Worm (Caenorhabditis elegans) whole organism, young adult: ENCODE data around the gene D1086.12.

Source experiments
- B0261.1 ChIP-seq: sonication (generic microtip); optimal IDR thresholded peaks from 2 replicates; lab custom pipeline; 2016; ENCODE audit warnings: mild to moderate bottlenecking, missing genetic modification characterization, moderate library complexity, missing compliant biosample characterization
- B0336.3 ChIP-seq: fragments of 200-800 bp; sonication (Bioruptor generic); IDR thresholded peaks from 2 replicates; pipeline ENCODE4 v1.3.6; 2022; ENCODE audit warnings: missing genetic modification characterization, missing compliant biosample characterization
- C06A6.2 ChIP-seq: fragments of 200-800 bp; sonication (Bioruptor generic); conservative IDR thresholded peaks from 2 replicates; pipeline ENCODE4 v1.3.6; 2022; ENCODE audit warnings: missing genetic modification characterization, missing compliant biosample characterization
- D2030.7 ChIP-seq: fragments of 200-800 bp; sonication (Bioruptor generic); IDR thresholded peaks from 2 replicates; pipeline ENCODE4 v1.3.6; 2022; ENCODE audit warnings: missing genetic modification reagents, missing genetic modification characterization, missing compliant biosample characterization
- F39B2.1 ChIP-seq: fragments of 200-800 bp; sonication (Bioruptor generic); IDR thresholded peaks from 2 replicates; pipeline ENCODE4 v1.3.6; 2022; ENCODE audit warnings: missing genetic modification reagents, missing genetic modification characterization, missing compliant biosample characterization
- F49E8.2 ChIP-seq: sonication (generic microtip); optimal IDR thresholded peaks from 3 replicates; lab custom pipeline; 2017; ENCODE audit warnings: missing genetic modification characterization, mild to moderate bottlenecking, missing compliant biosample characterization, antibody characterized with exemption, moderate library complexity; ENCODE audit not compliant: insufficient read depth
- Y53F4B.3 ChIP-seq: fragments of 200-800 bp; sonication (Bioruptor generic); IDR thresholded peaks from 2 replicates; pipeline ENCODE4 v1.3.6; 2022; ENCODE audit warnings: missing genetic modification reagents, missing genetic modification characterization, missing compliant biosample characterization
- Y53G8AR.9 ChIP-seq: fragments of 200-800 bp; sonication (Bioruptor generic); conservative IDR thresholded peaks from 2 replicates; pipeline ENCODE4 v1.3.6; 2022; ENCODE audit warnings: missing genetic modification reagents, missing genetic modification characterization, missing compliant biosample characterization
- atf-7 ChIP-seq: sonication (generic microtip); optimal IDR thresholded peaks from 2 replicates; lab custom pipeline; 2017; ENCODE audit warnings: mild to moderate bottlenecking, missing genetic modification characterization, missing compliant biosample characterization
- attf-5 ChIP-seq: fragments of 200-800 bp; sonication (Bioruptor generic); optimal IDR thresholded peaks from 2 replicates; lab custom pipeline; 2018; ENCODE audit warnings: mild to moderate bottlenecking, missing genetic modification characterization, missing compliant biosample characterization
- bed-2 ChIP-seq: fragments of 200-800 bp; sonication (Bioruptor generic); IDR thresholded peaks from 2 replicates; pipeline ENCODE4 v1.3.6; 2022; ENCODE audit warnings: missing genetic modification reagents, missing genetic modification characterization, missing compliant biosample characterization
- ccch-3 ChIP-seq: fragments of 200-800 bp; sonication (Bioruptor generic); optimal IDR thresholded peaks from 2 replicates; lab custom pipeline; 2018; ENCODE audit warnings: mild to moderate bottlenecking, missing genetic modification characterization, missing compliant biosample characterization
- ceh-27 ChIP-seq: fragments of 200-800 bp; sonication (Bioruptor generic); optimal IDR thresholded peaks from 2 replicates; lab custom pipeline; 2018; ENCODE audit warnings: mild to moderate bottlenecking, missing genetic modification characterization, moderate library complexity, missing compliant biosample characterization
- ceh-40 ChIP-seq: fragments of 200-800 bp; sonication (Bioruptor generic); IDR thresholded peaks from 2 replicates; pipeline ENCODE4 v1.3.6; 2022; ENCODE audit warnings: missing genetic modification characterization, missing compliant biosample characterization
- ceh-79 ChIP-seq: sonication (generic microtip); optimal IDR thresholded peaks from 2 replicates; lab custom pipeline; 2017; ENCODE audit warnings: mild to moderate bottlenecking, missing genetic modification characterization, missing compliant biosample characterization
- dpl-1 ChIP-seq: fragments of 150-350 bp; optimal IDR thresholded peaks from 2 replicates; lab custom pipeline; 2014; ENCODE audit warnings: missing biosample characterization, missing genetic modification reagents, missing genetic modification characterization
- egl-18 ChIP-seq: fragments of 200-800 bp; sonication (Bioruptor generic); IDR thresholded peaks from 2 replicates; pipeline ENCODE4 v1.3.6; 2022; ENCODE audit warnings: missing genetic modification reagents, missing genetic modification characterization, missing compliant biosample characterization
- egrh-3 ChIP-seq: fragments of 200-800 bp; sonication (Bioruptor generic); IDR thresholded peaks from 2 replicates; pipeline ENCODE4 v1.3.6; 2022; ENCODE audit warnings: missing genetic modification reagents, missing genetic modification characterization, missing compliant biosample characterization
- ekl-4 ChIP-seq: fragments of 200-800 bp; sonication (Bioruptor generic); IDR thresholded peaks from 2 replicates; pipeline ENCODE4 v1.3.6; 2022; ENCODE audit warnings: missing genetic modification reagents, missing genetic modification characterization, missing compliant biosample characterization
- ets-4 ChIP-seq: fragments of 200-800 bp; sonication (Bioruptor generic); optimal IDR thresholded peaks from 2 replicates; lab custom pipeline; 2018; ENCODE audit warnings: mild to moderate bottlenecking, missing genetic modification characterization, missing compliant biosample characterization
- hmg-20 ChIP-seq: fragments of 200-800 bp; sonication (Bioruptor generic); IDR thresholded peaks from 2 replicates; pipeline ENCODE4 v1.3.6; 2022; ENCODE audit warnings: missing genetic modification reagents, missing genetic modification characterization, missing compliant biosample characterization
- let-526 ChIP-seq: fragments of 200-800 bp; sonication (Bioruptor generic); IDR thresholded peaks from 2 replicates; pipeline ENCODE4 v1.3.6; 2022; ENCODE audit warnings: missing genetic modification reagents, missing genetic modification characterization, missing compliant biosample characterization
- let-607 ChIP-seq, 2 experiments: fragments of 200-800 bp in 1 of 2; sonication (Bioruptor generic) in 1 of 2; sonication (generic microtip) in 1 of 2; optimal IDR thresholded peaks; 2 replicates each; lab custom pipeline; 2016 to 2018; ENCODE audit warnings: mild to moderate bottlenecking in 2 of 2, missing compliant biosample characterization in 2 of 2, missing genetic modification characterization in 2 of 2, moderate library complexity in 2 of 2, missing genotype in 1 of 2
- lin-26 ChIP-seq: fragments of 200-800 bp; sonication (Bioruptor generic); IDR thresholded peaks from 2 replicates; pipeline ENCODE4 v1.3.6; 2022; ENCODE audit warnings: missing genetic modification reagents, missing genetic modification characterization, missing compliant biosample characterization
- lin-35 ChIP-seq, 3 experiments: fragments of 150-350 bp in 2 of 3; sonication (generic microtip) in 1 of 3; optimal IDR thresholded peaks; 2 replicates each; lab custom pipeline; 2014 to 2018; ENCODE audit warnings: missing biosample characterization in 3 of 3, missing genetic modification characterization in 3 of 3, missing genetic modification reagents in 3 of 3
- madf-8 ChIP-seq: fragments of 200-800 bp; sonication (Bioruptor generic); conservative IDR thresholded peaks from 2 replicates; pipeline ENCODE4 v1.3.6; 2022; ENCODE audit warnings: missing genetic modification reagents, missing genetic modification characterization, missing compliant biosample characterization
- mel-28 ChIP-seq: sonication (generic microtip); optimal IDR thresholded peaks from 2 replicates; lab custom pipeline; 2016; ENCODE audit warnings: borderline replicate concordance, mild to moderate bottlenecking, missing genetic modification characterization, missing compliant biosample characterization
- nfya-2 ChIP-seq: fragments of 200-800 bp; sonication (Bioruptor generic); IDR thresholded peaks from 2 replicates; pipeline ENCODE4 v1.3.6; 2022; ENCODE audit warnings: missing genetic modification reagents, missing genetic modification characterization, missing compliant biosample characterization
- nfyb-1 ChIP-seq: fragments of 200-800 bp; sonication (Bioruptor generic); IDR thresholded peaks from 2 replicates; pipeline ENCODE4 v1.3.6; 2022; ENCODE audit warnings: missing genetic modification reagents, missing genetic modification characterization, missing compliant biosample characterization
- nhr-179 ChIP-seq: sonication (generic microtip); optimal IDR thresholded peaks from 2 replicates; lab custom pipeline; 2016; ENCODE audit warnings: mild to moderate bottlenecking, missing genetic modification characterization, missing compliant biosample characterization
- nhr-80 ChIP-seq: sonication (generic microtip); optimal IDR thresholded peaks from 2 replicates; lab custom pipeline; 2016; ENCODE audit warnings: missing genetic modification characterization, missing compliant biosample characterization
- pbrm-1 ChIP-seq: fragments of 200-800 bp; sonication (Bioruptor generic); IDR thresholded peaks from 2 replicates; pipeline ENCODE4 v1.3.6; 2022; ENCODE audit warnings: missing genetic modification reagents, missing genetic modification characterization, missing compliant biosample characterization
- rcor-1 ChIP-seq: fragments of 200-800 bp; sonication (Bioruptor generic); IDR thresholded peaks from 2 replicates; pipeline ENCODE4 v1.3.6; 2022; ENCODE audit warnings: missing genetic modification reagents, missing genetic modification characterization, missing compliant biosample characterization
- rec-8 ChIP-seq, 2 experiments: sonication (generic microtip); optimal IDR thresholded peaks; 2 replicates each; lab custom pipeline; 2016; ENCODE audit warnings: mild to moderate bottlenecking in 2 of 2, missing genetic modification characterization in 2 of 2, missing genetic modification reagents in 2 of 2, missing genotype in 2 of 2, missing biosample characterization in 1 of 2, missing compliant biosample characterization in 1 of 2, moderate library complexity in 1 of 2
- repo-1 ChIP-seq: sonication (generic microtip); optimal IDR thresholded peaks from 2 replicates; lab custom pipeline; 2017; ENCODE audit warnings: mild to moderate bottlenecking, missing genetic modification characterization, missing compliant biosample characterization
- rpc-1 ChIP-seq, 2 experiments: fragments of 150-350 bp in 1 of 2; sonication (generic microtip) in 1 of 2; optimal IDR thresholded peaks; 2 replicates each; lab custom pipeline; 2014 to 2018; ENCODE audit warnings: missing biosample characterization in 1 of 2, missing genetic modification characterization in 1 of 2, missing genetic modification reagents in 1 of 2, missing genotype in 1 of 2
- snpc-1.1 ChIP-seq: sonication (generic microtip); optimal IDR thresholded peaks from 2 replicates; lab custom pipeline; 2017; ENCODE audit warnings: missing genetic modification characterization, mild to moderate bottlenecking, missing compliant biosample characterization, antibody characterized with exemption, moderate library complexity, missing genotype, missing genetic modification reagents; ENCODE audit not compliant: insufficient read depth
- tbp1 ChIP-seq: fragments of 200-800 bp; sonication (Bioruptor generic); optimal IDR thresholded peaks from 2 replicates; lab custom pipeline; 2018; ENCODE audit warnings: mild to moderate bottlenecking, missing genetic modification characterization, missing compliant biosample characterization
- zfh-2 ChIP-seq: fragments of 200-800 bp; sonication (Bioruptor generic); conservative IDR thresholded peaks from 2 replicates; pipeline ENCODE4 v1.3.6; 2022; ENCODE audit warnings: missing genetic modification reagents, missing genetic modification characterization, missing compliant biosample characterization
- ztf-18 ChIP-seq: sonication (generic microtip); optimal IDR thresholded peaks from 2 replicates; lab custom pipeline; 2016; ENCODE audit warnings: missing genotype, mild to moderate bottlenecking, missing genetic modification characterization, missing compliant biosample characterization
- ztf-22 ChIP-seq: fragments of 200-800 bp; sonication (Bioruptor generic); optimal IDR thresholded peaks from 2 replicates; lab custom pipeline; 2018; ENCODE audit warnings: mild to moderate bottlenecking, missing genetic modification characterization, moderate library complexity, missing compliant biosample characterization
- ztf-25 ChIP-seq: fragments of 200-800 bp; sonication (Bioruptor generic); IDR thresholded peaks from 2 replicates; pipeline ENCODE4 v1.3.6; 2022; ENCODE audit warnings: missing genetic modification reagents, missing genetic modification characterization, missing compliant biosample characterization
- ztf-6 ChIP-seq: fragments of 200-800 bp; sonication (Bioruptor generic); IDR thresholded peaks from 2 replicates; pipeline ENCODE4 v1.3.6; 2022; ENCODE audit warnings: missing genetic modification reagents, missing genetic modification characterization, missing compliant biosample characterization

Gene D1086.12

ce11 chrV:14082453-14082852 lies 18.5 kb upstream of the D1086.12 start, which contains the start of gene D1086.10:
TSS of gene D1086.10 (plus strand) at chrV:14082753.
- TF ChIP-seq nfyb-1 (GFP tag; lab: Robert Waterston, UW) (no peak), F49E8.2 (tag; lab: Kevin White, UChicago) (no peak), attf-5 (GFP tag; lab: Kevin White, UChicago) (no peak), ceh-27 (no peak), egrh-3 (GFP tag; lab: Robert Waterston, UW) (no peak), ekl-4 (GFP tag; lab: Robert Waterston, UW) (no peak), ztf-25 (no peak), D2030.7 (GFP tag; lab: Robert Waterston, UW) (no peak), ets-4 (GFP tag; lab: Kevin White, UChicago) (no peak)

- TF ChIP-seq atf-7 (tag; lab: Kevin White, UChicago) (no peak), ets-4 (GFP tag; lab: Kevin White, UChicago) (no peak), ekl-4 (GFP tag; lab: Robert Waterston, UW) (no peak), rcor-1 (GFP tag; lab: Robert Waterston, UW) (no peak), snpc-1.1 (no peak), B0261.1 (tag; lab: Kevin White, UChicago) (no peak), Y53G8AR.9 (GFP tag; lab: Robert Waterston, UW) (no peak), ztf-6 (GFP tag; lab: Robert Waterston, UW) (no peak), F39B2.1 (no peak), nhr-179 (no peak), C06A6.2 (GFP tag; lab: Robert Waterston, UW) (no peak), Y53F4B.3 (GFP tag; lab: Robert Waterston, UW) (no peak)
Measured at ce11 chrV:14083970-14084369, 17.0 kb upstream of the D1086.12 start, which contains the start of gene D1086.7. TSS of gene D1086.7 (plus strand) at chrV:14084270.

ce11 chrV:14085589-14085988 lies 15.4 kb upstream of the D1086.12 start, which contains the start of gene D1086.18:
TSS of gene D1086.18 (plus strand) at chrV:14085889.
- TF ChIP-seq dpl-1 (no peak), B0336.3 (no peak), pbrm-1 (no peak), repo-1 (no peak), zfh-2 (GFP tag; lab: Robert Waterston, UW) (no peak), ceh-27 (no peak), ceh-40 (GFP tag; lab: Robert Waterston, UW) (no peak), nhr-80 (tag; lab: Kevin White, UChicago) (no peak), mel-28 (no peak), egl-18 (GFP tag; lab: Robert Waterston, UW) (no peak), nfya-2 (GFP tag; lab: Robert Waterston, UW) (no peak), ccch-3 (no peak), bed-2 (GFP tag; lab: Robert Waterston, UW) (no peak), F49E8.2 (tag; lab: Kevin White, UChicago) (no peak), B0261.1 (tag; lab: Kevin White, UChicago) (no peak), madf-8 (GFP tag; lab: Robert Waterston, UW) (no peak), ztf-6 (GFP tag; lab: Robert Waterston, UW) (no peak)

ce11 chrV:14088051-14088450 lies 12.9 kb upstream of the D1086.12 start, which contains the start of gene D1086.19:
TSS of gene D1086.19 (plus strand) at chrV:14088351.
- no peak for TF ChIP-seq ztf-22
- no peak for TF ChIP-seq lin-35 (GFP tag; optimal IDR thresholded peaks at IDR 0.05; lab: Kevin White, UChicago)
- TF ChIP-seq repo-1: no peak
- TF ChIP-seq zfh-2 (GFP tag; lab: Robert Waterston, UW): no peak
- no peak for TF ChIP-seq tbp1
- TF ChIP-seq ztf-18 (tag; lab: Kevin White, UChicago): no peak
- no peak for TF ChIP-seq rpc-1 (optimal IDR thresholded peaks at IDR 0.05; lab: Kevin White, UChicago)
- TF ChIP-seq rpc-1 (tag; optimal IDR thresholded peaks at IDR 0.05; lab: Kevin White, UChicago): no peak
- no peak for TF ChIP-seq nfya-2 (GFP tag; lab: Robert Waterston, UW)
- TF ChIP-seq nhr-80 (tag; lab: Kevin White, UChicago): no peak
- TF ChIP-seq ceh-79 (tag; lab: Kevin White, UChicago): no peak
- TF ChIP-seq hmg-20 (GFP tag; lab: Robert Waterston, UW): no peak
- no peak for TF ChIP-seq lin-26 (GFP tag; lab: Robert Waterston, UW)
- TF ChIP-seq let-607 (tag; optimal IDR thresholded peaks at IDR 0.05; lab: Kevin White, UChicago): no peak
- TF ChIP-seq dpl-1: no peak
- no peak for TF ChIP-seq let-526 (GFP tag; lab: Robert Waterston, UW)
- no peak for TF ChIP-seq rec-8 (tag; optimal IDR thresholded peaks at IDR 0.05; lab: Kevin White, UChicago)
- TF ChIP-seq, all 124 proteins: peak for 0
